Worm (Caenorhabditis elegans) whole organism, late embryonic: ENCODE measurements around the gene C03E10.1.

ENCODE experiments used
- C38D4.7 ChIP-seq: fragments of 200-800 bp; sonication (Bioruptor generic); optimal IDR thresholded peaks from 2 replicates; lab custom pipeline; 2018; ENCODE audit warnings: mild to moderate bottlenecking, missing genetic modification characterization, moderate library complexity, missing compliant biosample characterization
- F13H6.1 ChIP-seq: sonication (generic microtip); optimal IDR thresholded peaks from 2 replicates; lab custom pipeline; 2016; ENCODE audit warnings: missing genetic modification characterization, missing compliant biosample characterization
- K02D7.2 ChIP-seq: sonication (generic microtip); optimal IDR thresholded peaks from 2 replicates; lab custom pipeline; 2017; ENCODE audit warnings: mild to moderate bottlenecking, missing genetic modification characterization, missing compliant biosample characterization
- T23F11.4 ChIP-seq: fragments of 200-800 bp; sonication (Bioruptor generic); optimal IDR thresholded peaks from 2 replicates; lab custom pipeline; 2018; ENCODE audit warnings: mild to moderate bottlenecking, missing genetic modification characterization, missing compliant biosample characterization
- Y22D7AL.16 ChIP-seq: sonication (generic microtip); optimal IDR thresholded peaks from 2 replicates; lab custom pipeline; 2016; ENCODE audit warnings: missing genetic modification characterization, missing compliant biosample characterization
- ahr-1 ChIP-seq: sonication (generic microtip); optimal IDR thresholded peaks from 2 replicates; lab custom pipeline; 2016; ENCODE audit warnings: missing genetic modification characterization, missing compliant biosample characterization
- ama-1 ChIP-seq: fragments of 150-350 bp; optimal IDR thresholded peaks from 2 replicates; lab custom pipeline; 2014
- ceh-14 ChIP-seq: sonication (generic microtip); optimal IDR thresholded peaks from 2 replicates; lab custom pipeline; 2016; ENCODE audit warnings: missing genotype, missing genetic modification characterization, missing compliant biosample characterization
- ceh-18 ChIP-seq: sonication (generic microtip); optimal IDR thresholded peaks from 2 replicates; lab custom pipeline; 2016; ENCODE audit warnings: missing genetic modification characterization, missing compliant biosample characterization
- ceh-19 ChIP-seq: fragments of 200-800 bp; sonication (Bioruptor generic); optimal IDR thresholded peaks from 2 replicates; lab custom pipeline; 2018; ENCODE audit warnings: mild to moderate bottlenecking, missing genetic modification characterization, missing compliant biosample characterization
- ceh-2 ChIP-seq: sonication (generic microtip); optimal IDR thresholded peaks from 2 replicates; lab custom pipeline; 2016; ENCODE audit warnings: missing genotype, missing genetic modification characterization, missing compliant biosample characterization
- ceh-24 ChIP-seq: sonication (generic microtip); optimal IDR thresholded peaks from 2 replicates; lab custom pipeline; 2016; ENCODE audit warnings: mild to moderate bottlenecking, missing genetic modification characterization, missing compliant biosample characterization
- ceh-30 ChIP-seq: fragments of 150-350 bp; optimal IDR thresholded peaks from 2 replicates; lab custom pipeline; 2014; ENCODE audit warnings: missing biosample characterization, missing genetic modification characterization
- ceh-31 ChIP-seq: sonication (generic microtip); optimal IDR thresholded peaks from 2 replicates; lab custom pipeline; 2016; ENCODE audit warnings: missing genetic modification characterization, missing compliant biosample characterization
- ceh-34 ChIP-seq: sonication (generic microtip); optimal IDR thresholded peaks from 2 replicates; lab custom pipeline; 2016; ENCODE audit warnings: mild to moderate bottlenecking, missing genetic modification characterization, missing compliant biosample characterization
- ceh-45 ChIP-seq: fragments of 200-800 bp; sonication (Bioruptor generic); IDR thresholded peaks from 2 replicates; pipeline ENCODE4 v1.3.6; 2022; ENCODE audit warnings: missing genetic modification reagents, missing genetic modification characterization, missing compliant biosample characterization
- ceh-48 ChIP-seq: sonication (generic microtip); optimal IDR thresholded peaks from 2 replicates; lab custom pipeline; 2016; ENCODE audit warnings: missing genetic modification characterization, inconsistent platforms, missing compliant biosample characterization
- ceh-6 ChIP-seq: fragments of 200-800 bp; sonication (Bioruptor generic); optimal IDR thresholded peaks from 2 replicates; lab custom pipeline; 2018; ENCODE audit warnings: mild to moderate bottlenecking, missing genetic modification characterization, missing compliant biosample characterization
- ceh-9 ChIP-seq: sonication (generic microtip); optimal IDR thresholded peaks from 2 replicates; lab custom pipeline; 2016; ENCODE audit warnings: mild to moderate bottlenecking, missing genetic modification characterization, inconsistent platforms, missing compliant biosample characterization
- che-1 ChIP-seq: sonication (generic microtip); optimal IDR thresholded peaks from 2 replicates; lab custom pipeline; 2016; ENCODE audit warnings: mild to moderate bottlenecking, missing genetic modification characterization, missing compliant biosample characterization
- dmd-4 ChIP-seq: sonication (generic microtip); optimal IDR thresholded peaks from 2 replicates; lab custom pipeline; 2016; ENCODE audit warnings: borderline replicate concordance, missing genetic modification characterization, missing compliant biosample characterization
- dve-1 ChIP-seq: sonication (generic microtip); optimal IDR thresholded peaks from 2 replicates; lab custom pipeline; 2017; ENCODE audit warnings: antibody characterized with exemption, mild to moderate bottlenecking, missing genetic modification characterization, missing compliant biosample characterization
- elt-4 ChIP-seq: sonication (generic microtip); optimal IDR thresholded peaks from 2 replicates; lab custom pipeline; 2016; ENCODE audit warnings: missing genetic modification characterization, missing compliant biosample characterization
- ets-4 ChIP-seq: sonication (generic microtip); optimal IDR thresholded peaks from 2 replicates; lab custom pipeline; 2016; ENCODE audit warnings: missing genetic modification characterization, missing compliant biosample characterization
- eyg-1 ChIP-seq: sonication (generic microtip); optimal IDR thresholded peaks from 2 replicates; lab custom pipeline; 2016; ENCODE audit warnings: missing genotype, missing genetic modification characterization, missing compliant biosample characterization
- fax-1 ChIP-seq: sonication (generic microtip); optimal IDR thresholded peaks from 2 replicates; lab custom pipeline; 2016; ENCODE audit warnings: missing genotype, missing genetic modification characterization, missing compliant biosample characterization
- gmeb-2 ChIP-seq: sonication (generic microtip); optimal IDR thresholded peaks from 2 replicates; lab custom pipeline; 2016; ENCODE audit warnings: missing genetic modification characterization, inconsistent platforms, missing compliant biosample characterization
- hlh-30 ChIP-seq: sonication (generic microtip); optimal IDR thresholded peaks from 2 replicates; lab custom pipeline; 2017; ENCODE audit warnings: antibody characterized with exemption, missing genetic modification characterization, missing compliant biosample characterization; ENCODE audit not compliant: insufficient read depth
- hlh-6 ChIP-seq: sonication (generic microtip); optimal IDR thresholded peaks from 2 replicates; lab custom pipeline; 2016; ENCODE audit warnings: missing genotype, missing genetic modification characterization, missing compliant biosample characterization
- lim-6 ChIP-seq: sonication (generic microtip); optimal IDR thresholded peaks from 2 replicates; lab custom pipeline; 2016; ENCODE audit warnings: missing genetic modification characterization, missing compliant biosample characterization
- lin-11 ChIP-seq: fragments of 200-800 bp; sonication (Bioruptor generic); optimal IDR thresholded peaks from 2 replicates; lab custom pipeline; 2018; ENCODE audit warnings: mild to moderate bottlenecking, missing genetic modification characterization, missing compliant biosample characterization
- madf-2 ChIP-seq: sonication (generic microtip); optimal IDR thresholded peaks from 2 replicates; lab custom pipeline; 2017; ENCODE audit warnings: missing genetic modification characterization, missing compliant biosample characterization
- mec-3 ChIP-seq: sonication (generic microtip); optimal IDR thresholded peaks from 2 replicates; lab custom pipeline; 2016; ENCODE audit warnings: borderline replicate concordance, missing genetic modification characterization, missing compliant biosample characterization
- nfya-1 ChIP-seq: sonication (generic microtip); optimal IDR thresholded peaks from 2 replicates; lab custom pipeline; 2017; ENCODE audit warnings: missing genetic modification characterization, mild to moderate bottlenecking, missing compliant biosample characterization, antibody characterized with exemption, moderate library complexity
- nhr-11 ChIP-seq: fragments of 150-350 bp; optimal IDR thresholded peaks from 2 replicates; lab custom pipeline; 2014; ENCODE audit warnings: missing biosample characterization, missing genetic modification characterization
- odd-2 ChIP-seq: sonication (generic microtip); optimal IDR thresholded peaks from 2 replicates; lab custom pipeline; 2017; ENCODE audit warnings: antibody characterized with exemption, mild to moderate bottlenecking, missing genetic modification characterization, missing compliant biosample characterization
- pat-9 ChIP-seq: fragments of 200-800 bp; sonication (Bioruptor generic); optimal IDR thresholded peaks from 2 replicates; lab custom pipeline; 2018; ENCODE audit warnings: mild to moderate bottlenecking, missing genetic modification characterization, moderate library complexity, missing compliant biosample characterization
- pax-1 ChIP-seq: fragments of 150-350 bp; optimal IDR thresholded peaks from 2 replicates; lab custom pipeline; 2014; ENCODE audit warnings: missing biosample characterization, missing genetic modification characterization
- pha-2 ChIP-seq: sonication (generic microtip); optimal IDR thresholded peaks from 2 replicates; lab custom pipeline; 2017; ENCODE audit warnings: mild to moderate bottlenecking, missing genetic modification characterization, missing compliant biosample characterization
- pha-4 ChIP-seq: fragments of 150-350 bp; optimal IDR thresholded peaks from 2 replicates; lab custom pipeline; 2018; ENCODE audit warnings: missing biosample characterization, missing genetic modification reagents, missing genetic modification characterization
- pqm-1 ChIP-seq: sonication (generic microtip); optimal IDR thresholded peaks from 2 replicates; lab custom pipeline; 2016; ENCODE audit warnings: missing genetic modification characterization, missing compliant biosample characterization
- pros-1 ChIP-seq: fragments of 150-350 bp; optimal IDR thresholded peaks from 2 replicates; lab custom pipeline; 2014; ENCODE audit warnings: missing biosample characterization, missing genetic modification reagents, missing genetic modification characterization
- rnt-1 ChIP-seq: sonication (generic microtip); optimal IDR thresholded peaks from 2 replicates; lab custom pipeline; 2016; ENCODE audit warnings: missing genetic modification characterization, missing compliant biosample characterization
- sdc-2 ChIP-seq: sonication (generic microtip); optimal IDR thresholded peaks from 2 replicates; lab custom pipeline; 2016; ENCODE audit warnings: missing genotype, missing genetic modification characterization, missing compliant biosample characterization
- sox-4 ChIP-seq: sonication (generic microtip); optimal IDR thresholded peaks from 2 replicates; lab custom pipeline; 2017; ENCODE audit warnings: mild to moderate bottlenecking, missing genetic modification characterization, inconsistent platforms, missing compliant biosample characterization
- syd-9 ChIP-seq: sonication (generic microtip); optimal IDR thresholded peaks from 2 replicates; lab custom pipeline; 2016; ENCODE audit warnings: mild to moderate bottlenecking, missing genetic modification characterization, moderate library complexity, missing compliant biosample characterization
- tbx-2 ChIP-seq: sonication (generic microtip); optimal IDR thresholded peaks from 2 replicates; lab custom pipeline; 2016; ENCODE audit warnings: missing genetic modification characterization, missing compliant biosample characterization
- unc-3 ChIP-seq, 2 experiments: fragments of 200-800 bp in 1 of 2; sonication (Bioruptor generic) in 1 of 2; sonication (generic microtip) in 1 of 2; conservative IDR thresholded peaks in 1 of 2; optimal IDR thresholded peaks in 1 of 2; 2 replicates each; pipeline versions ENCODE4 v1.3.6 to Lab custom; 2016 to 2022; ENCODE audit warnings: missing compliant biosample characterization in 2 of 2, missing genetic modification characterization in 2 of 2, missing genetic modification reagents in 1 of 2
- unc-42 ChIP-seq: sonication (generic microtip); optimal IDR thresholded peaks from 2 replicates; lab custom pipeline; 2016; ENCODE audit warnings: missing genotype, missing genetic modification characterization, missing compliant biosample characterization
- unc-55 ChIP-seq: sonication (generic microtip); optimal IDR thresholded peaks from 2 replicates; lab custom pipeline; 2017; ENCODE audit warnings: missing biosample characterization, missing genetic modification reagents, missing genetic modification characterization

Gene C03E10.1

DNA sequence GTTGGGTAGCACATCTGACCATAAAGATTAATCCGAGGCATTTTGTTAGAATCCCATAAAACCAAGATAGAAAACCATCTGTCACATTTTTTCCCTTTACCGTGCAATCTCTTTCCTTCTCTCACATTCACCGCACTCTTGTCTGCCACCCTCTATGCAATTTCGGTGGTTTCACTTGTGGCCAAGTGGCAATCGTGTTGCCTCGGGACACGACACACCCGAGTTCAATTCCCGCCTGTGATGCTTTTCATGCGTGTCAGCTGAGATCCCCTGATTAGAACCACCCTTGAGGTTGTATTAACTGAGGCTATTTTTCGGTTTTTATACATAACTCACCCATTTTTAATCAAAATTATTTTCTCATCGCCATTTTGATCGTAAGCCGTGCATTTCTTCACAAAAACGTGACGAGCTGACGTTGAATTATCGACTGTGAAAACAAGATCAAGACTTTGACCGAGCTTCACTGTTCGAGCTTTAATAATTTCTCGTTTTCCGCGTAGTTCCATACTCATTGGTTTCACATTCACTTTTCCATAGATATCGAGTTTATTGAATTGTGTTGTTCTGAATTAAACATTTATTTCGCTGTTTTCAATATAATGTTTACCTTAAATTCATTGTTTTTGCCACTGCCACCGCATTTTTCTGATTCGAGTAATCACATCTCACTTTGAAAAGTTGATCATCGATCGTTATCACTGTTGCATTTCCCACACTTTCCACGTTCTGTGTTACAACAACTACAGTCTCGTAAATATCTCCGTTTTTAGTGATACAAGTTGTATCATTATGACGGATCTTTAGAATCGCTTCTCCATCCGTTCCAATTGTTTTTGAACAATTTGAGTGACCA is 23.3 kb downstream of the C03E10.1 start (continued):
- TF ChIP-seq sox-4 (tag; lab: Kevin White, UChicago), result peak; percentile 99
- peak; percentile 96 for TF ChIP-seq ceh-18 (tag; lab: Kevin White, UChicago)
- TF ChIP-seq dve-1, result peak; percentile 99
- peak; percentile 99 for TF ChIP-seq Y22D7AL.16 (tag; lab: Kevin White, UChicago)
- TF ChIP-seq rnt-1 (tag; lab: Kevin White, UChicago), result peak; percentile 98
- TF ChIP-seq pqm-1, result peak; percentile 98
- TF ChIP-seq pros-1, result peak; percentile 90
- TF ChIP-seq F13H6.1 (tag; lab: Kevin White, UChicago), result peak; percentile 99
- TF ChIP-seq pha-2, result peak; percentile 96
- TF ChIP-seq odd-2 (tag; lab: Kevin White, UChicago), result peak; percentile 91
- TF ChIP-seq unc-42, result peak; percentile 86
- peak; percentile 94 for TF ChIP-seq ets-4 (tag; lab: Kevin White, UChicago)
- peak; percentile 100 for TF ChIP-seq pat-9 (tag; lab: Kevin White, UChicago)
- peak; percentile 98 for TF ChIP-seq eyg-1 (tag; lab: Kevin White, UChicago)
- TF ChIP-seq dmd-4 (tag; lab: Kevin White, UChicago), result peak; percentile 98
- peak; percentile 76 for TF ChIP-seq pax-1 (tag; lab: Kevin White, UChicago)
- TF ChIP-seq unc-3 (GFP tag; conservative IDR thresholded peaks at IDR 0.05; lab: Robert Waterston, UW), result peak; percentile 99
- TF ChIP-seq unc-3 (tag; optimal IDR thresholded peaks at IDR 0.05; lab: Kevin White, UChicago), result peak; percentile 95
- peak; percentile 91 for TF ChIP-seq nfya-1 (tag; lab: Kevin White, UChicago)
- no peak for TF ChIP-seq ama-1 (lab: Kevin White, UChicago)
- peak; percentile 99 for TF ChIP-seq ceh-19 (GFP tag; lab: Kevin White, UChicago)
- TF ChIP-seq ceh-45 (GFP tag; lab: Robert Waterston, UW), result peak; percentile 99
- peak; percentile 100 for TF ChIP-seq ceh-6 (GFP tag; lab: Kevin White, UChicago)
- TF ChIP-seq hlh-30 (tag; lab: Kevin White, UChicago), result peak; percentile 98
- TF ChIP-seq ceh-24 (tag; lab: Kevin White, UChicago), result peak; percentile 97
- TF ChIP-seq lin-11 (tag; lab: Kevin White, UChicago), result peak; percentile 97
- peak; percentile 96 for TF ChIP-seq ceh-31
- peak; percentile 65 for TF ChIP-seq unc-55 (GFP tag; lab: Kevin White, UChicago)
- peak; percentile 88 for TF ChIP-seq mec-3 (tag; lab: Kevin White, UChicago)
- peak; percentile 96 for TF ChIP-seq ahr-1 (tag; lab: Kevin White, UChicago)
- peak; percentile 97 for TF ChIP-seq elt-4 (tag; lab: Kevin White, UChicago)
- peak; percentile 99 for TF ChIP-seq tbx-2 (tag; lab: Kevin White, UChicago)
- TF ChIP-seq ceh-30 (tag; lab: Kevin White, UChicago), result peak; percentile 96
- peak; percentile 98 for TF ChIP-seq ceh-48 (tag; lab: Kevin White, UChicago)
- no peak for TF ChIP-seq pha-4 (tag; lab: Kevin White, UChicago)
- TF ChIP-seq nhr-11 (tag; lab: Kevin White, UChicago), result no peak
- peak; percentile 98 for TF ChIP-seq che-1 (tag; lab: Kevin White, UChicago)
- peak; percentile 96 for TF ChIP-seq fax-1 (tag; lab: Kevin White, UChicago)
- peak; percentile 100 for TF ChIP-seq hlh-6
- TF ChIP-seq C38D4.7 (GFP tag; lab: Kevin White, UChicago), result peak; percentile 97
- TF ChIP-seq madf-2 (tag; lab: Kevin White, UChicago), result peak; percentile 97
- TF ChIP-seq syd-9 (tag; lab: Kevin White, UChicago), result peak; percentile 97
- TF ChIP-seq T23F11.4 (GFP tag; lab: Kevin White, UChicago), result peak; percentile 100
- peak; percentile 99 for TF ChIP-seq ceh-14
- peak; percentile 100 for TF ChIP-seq K02D7.2 (tag; lab: Kevin White, UChicago)
- peak; percentile 98 for TF ChIP-seq ceh-9 (tag; lab: Kevin White, UChicago)
- peak; percentile 95 for TF ChIP-seq sdc-2
- TF ChIP-seq gmeb-2 (tag; lab: Kevin White, UChicago), result peak; percentile 99
- peak; percentile 99 for TF ChIP-seq lim-6 (tag; lab: Kevin White, UChicago)
- TF ChIP-seq ceh-2, result peak; percentile 99
- peak; percentile 99 for TF ChIP-seq ceh-34
